Worm (Caenorhabditis elegans): Measurements from ENCODE around the gene F56D6.6.

Gene F56D6.6

ce11 chrIV:3902955-3903354 is at the start of gene F56D6.6:
F56D6.6 (plus strand) TSS chrIV:3903255.
- TF ChIP-seq lin-40 (tag; optimal IDR thresholded peaks at IDR 0.05) (no peak), ekl-4 (GFP tag; IDR thresholded peaks at IDR 0.05) (no peak), nhr-179 (tag; optimal IDR thresholded peaks at IDR 0.05) (no peak), hrde-1 (tag; optimal IDR thresholded peaks at IDR 0.05; ENCODE audit: borderline replicate concordance) (no peak), lsy-27 (tag; optimal IDR thresholded peaks at IDR 0.05; ENCODE audit: borderline replicate concordance, insufficient read depth) (no peak), attf-5 (GFP tag; optimal IDR thresholded peaks at IDR 0.05) (no peak), lin-35 (GFP tag; optimal IDR thresholded peaks at IDR 0.05) (no peak), gei-17 (GFP tag; optimal IDR thresholded peaks at IDR 0.05) (no peak), ceh-100 (GFP tag; IDR thresholded peaks at IDR 0.05) (no peak), bed-2 (GFP tag; IDR thresholded peaks at IDR 0.05) (no peak), aptf-2 (GFP tag; conservative IDR thresholded peaks at IDR 0.05) (no peak), unc-62 (GFP tag; optimal IDR thresholded peaks at IDR 0.05) (no peak)

ce11 chrIV:3853557-3853956 is 49.5 kb upstream of the F56D6.6 start:
- TF ChIP-seq mes-4 (tag; optimal IDR thresholded peaks at IDR 0.05) (no peak), nfya-1 (tag; optimal IDR thresholded peaks at IDR 0.05; ENCODE audit: borderline replicate concordance, insufficient read depth) (no peak), tbx-9 (tag; optimal IDR thresholded peaks at IDR 0.05; ENCODE audit: borderline replicate concordance) (no peak), pha-4 (tag; optimal IDR thresholded peaks at IDR 0.05) (no peak), attf-6 (GFP tag; IDR thresholded peaks at IDR 0.05) (no peak), F55B11.4 (tag; optimal IDR thresholded peaks at IDR 0.05; ENCODE audit: borderline replicate concordance, insufficient read depth) (no peak), T26A5.8 (tag; optimal IDR thresholded peaks at IDR 0.05) (no peak), nhr-120 (GFP tag; IDR thresholded peaks at IDR 0.05) (no peak), D2030.7 (GFP tag; IDR thresholded peaks at IDR 0.05) (no peak), B0261.1 (tag; optimal IDR thresholded peaks at IDR 0.05) (no peak), bed-1 (GFP tag; IDR thresholded peaks at IDR 0.05) (no peak), aptf-3 (GFP tag; IDR thresholded peaks at IDR 0.05) (no peak), lag-1 (GFP tag; IDR thresholded peaks at IDR 0.05) (no peak)

- TF ChIP-seq let-607 (tag; optimal IDR thresholded peaks at IDR 0.05) (no peak), cebp-2 (GFP tag; IDR thresholded peaks at IDR 0.05) (no peak), sdz-38 (tag; optimal IDR thresholded peaks at IDR 0.05) (no peak), zfh-2 (GFP tag; conservative IDR thresholded peaks at IDR 0.05) (peak; percentile 50), sptf-2 (GFP tag; optimal IDR thresholded peaks at IDR 0.05) (no peak), lin-40 (tag; optimal IDR thresholded peaks at IDR 0.05) (no peak), dox-1 (GFP tag; IDR thresholded peaks at IDR 0.05) (peak; percentile 30; the same call in 1 of the 2 replicates), ceh-100 (GFP tag; IDR thresholded peaks at IDR 0.05) (no peak), hlh-12 (tag; optimal IDR thresholded peaks at IDR 0.05) (no peak)
Observed at ce11 chrIV:3854606-3855005, 48.4 kb upstream of the F56D6.6 start.

ce11 chrIV:3855543-3855942 is 47.5 kb upstream of the F56D6.6 start, which contains the start of gene zag-1:
zag-1 (plus strand) TSS chrIV:3855843.
- TF ChIP-seq dpff-1 (tag; optimal IDR thresholded peaks at IDR 0.05) (no peak), Y95B8A.8 (GFP tag; IDR thresholded peaks at IDR 0.05) (no peak), ztf-3 (GFP tag; optimal IDR thresholded peaks at IDR 0.05) (no peak), Y56A3A.18 (GFP tag; IDR thresholded peaks at IDR 0.05) (no peak), zfh-2 (GFP tag; conservative IDR thresholded peaks at IDR 0.05) (no peak), xnd-1 (tag; optimal IDR thresholded peaks at IDR 0.05) (no peak), pha-4 (tag; optimal IDR thresholded peaks at IDR 0.05) (no peak), atf-7 (tag; optimal IDR thresholded peaks at IDR 0.05) (no peak)

Measured in whole organism, young adult.